Worm (Caenorhabditis elegans): ENCODE measurements around the gene icl-1.

Gene icl-1

DNA sequence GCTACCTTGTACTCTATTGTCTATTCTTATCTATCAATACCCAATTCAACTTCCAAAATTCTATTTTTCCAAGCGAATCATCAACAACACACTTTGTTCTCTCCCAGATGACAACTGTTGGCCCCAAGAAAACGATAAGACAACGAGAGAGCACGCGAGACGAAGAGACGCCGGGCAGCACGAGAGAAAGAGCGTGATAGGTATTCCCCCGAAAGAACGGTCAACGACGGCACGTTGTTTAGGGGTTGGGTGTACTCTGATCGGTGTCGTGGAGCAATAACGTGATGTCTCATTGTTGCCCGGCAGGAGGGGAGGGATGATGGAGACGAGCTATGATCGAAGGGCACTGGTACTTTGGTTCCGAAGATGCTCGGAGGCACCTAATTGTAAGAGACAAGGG is 3.5 kb upstream of the icl-1 start (continued):
- no peak for TF ChIP-seq hpl-2 (GFP tag; optimal IDR thresholded peaks at IDR 0.05)
- no peak for TF ChIP-seq fkh-4 (tag; optimal IDR thresholded peaks at IDR 0.05; ENCODE audit: borderline replicate concordance)
- TF ChIP-seq lin-15B (tag; optimal IDR thresholded peaks at IDR 0.05) = no peak
- peak; percentile 18 for TF ChIP-seq fos-1 (tag; optimal IDR thresholded peaks at IDR 0.05)
- TF ChIP-seq nhr-47 (tag; optimal IDR thresholded peaks at IDR 0.05) = peak; percentile 89
- peak; percentile 58 to 67 for TF ChIP-seq efl-1 (optimal IDR thresholded peaks at IDR 0.05)
- TF ChIP-seq efl-1 (GFP tag; optimal IDR thresholded peaks at IDR 0.05 in 1 of 2) = peak; percentile 15 to 96
- TF ChIP-seq snpc-4 (tag; optimal IDR thresholded peaks at IDR 0.05) = peak; percentile 20
- peak; percentile 75 for TF ChIP-seq ceh-88 (GFP tag; IDR thresholded peaks at IDR 0.05)
- TF ChIP-seq egl-13 (tag; optimal IDR thresholded peaks at IDR 0.05) = peak; percentile 53
- no peak for TF ChIP-seq zag-1 (tag; optimal IDR thresholded peaks at IDR 0.05)
- peak; percentile 84 for TF ChIP-seq xbp-1 (tag; optimal IDR thresholded peaks at IDR 0.05)
- TF ChIP-seq efl-3 (GFP tag; optimal IDR thresholded peaks at IDR 0.05) = no peak
- peak; percentile 94 for TF ChIP-seq nhr-90 (tag; optimal IDR thresholded peaks at IDR 0.05; ENCODE audit: poor library complexity)
- TF ChIP-seq irx-1 (tag; optimal IDR thresholded peaks at IDR 0.05) = peak; percentile 77
- TF ChIP-seq nhr-76 (tag; optimal IDR thresholded peaks at IDR 0.05) = no peak
- no peak for TF ChIP-seq nhr-12 (tag; optimal IDR thresholded peaks at IDR 0.05)
- no peak for TF ChIP-seq nhr-84 (tag; optimal IDR thresholded peaks at IDR 0.05)
- TF ChIP-seq Y116A8C.19 (tag; optimal IDR thresholded peaks at IDR 0.05; ENCODE audit: borderline replicate concordance) = peak; percentile 11
- TF ChIP-seq alr-1 (tag; optimal IDR thresholded peaks at IDR 0.05; ENCODE audit: borderline replicate concordance) = no peak
- peak; percentile 89 for TF ChIP-seq swsn-7 (tag; optimal IDR thresholded peaks at IDR 0.05)
- peak; percentile 48 for TF ChIP-seq pqm-1 (tag; optimal IDR thresholded peaks at IDR 0.05)
- TF ChIP-seq rnt-1 (tag; optimal IDR thresholded peaks at IDR 0.05) = peak; percentile 95
- peak; percentile 52; the same call in 1 of the 2 replicates for TF ChIP-seq isw-1 (GFP tag; IDR thresholded peaks at IDR 0.05)
- peak; percentile 48 to 67 (median 51) for TF ChIP-seq dpl-1 (GFP tag; optimal IDR thresholded peaks at IDR 0.05)
- no peak for TF ChIP-seq tlp-1 (tag; optimal IDR thresholded peaks at IDR 0.05)
- no peak for TF ChIP-seq ces-1 (GFP tag; optimal IDR thresholded peaks at IDR 0.05)
- peak; percentile 37 to 90 for TF ChIP-seq lin-35 (GFP tag; optimal IDR thresholded peaks at IDR 0.05)
- TF ChIP-seq nhr-28 (tag; optimal IDR thresholded peaks at IDR 0.05) = no peak
- TF ChIP-seq unc-98 (GFP tag; IDR thresholded peaks at IDR 0.05) = peak; percentile 63
- TF ChIP-seq lin-39 (tag; optimal IDR thresholded peaks at IDR 0.05) = peak; percentile 83
- peak; percentile 30 for TF ChIP-seq aly-2 (tag; optimal IDR thresholded peaks at IDR 0.05)
- no peak for TF ChIP-seq ets-5 (GFP tag; IDR thresholded peaks at IDR 0.05)
- no peak for TF ChIP-seq ceh-90 (tag; optimal IDR thresholded peaks at IDR 0.05)
- TF ChIP-seq nhr-77 (tag; optimal IDR thresholded peaks at IDR 0.05) = peak; percentile 83
- no peak for TF ChIP-seq hlh-4 (tag; optimal IDR thresholded peaks at IDR 0.05)
- TF ChIP-seq C04F5.9 (tag; optimal IDR thresholded peaks at IDR 0.05) = peak; percentile 76
- TF ChIP-seq jun-1 (tag; optimal IDR thresholded peaks at IDR 0.05) = peak; percentile 77
- peak; percentile 87 for TF ChIP-seq unc-130 (tag; optimal IDR thresholded peaks at IDR 0.05)
- TF ChIP-seq hlh-17 (GFP tag; optimal IDR thresholded peaks at IDR 0.05; ENCODE audit: borderline replicate concordance) = no peak
- TF ChIP-seq unc-62 (GFP tag; optimal IDR thresholded peaks at IDR 0.05) = no peak
- no peak for TF ChIP-seq F16B12.6 (tag; optimal IDR thresholded peaks at IDR 0.05)
- TF ChIP-seq nhr-237 (tag; optimal IDR thresholded peaks at IDR 0.05) = no peak
- TF ChIP-seq dsc-1 (tag; optimal IDR thresholded peaks at IDR 0.05) = peak; percentile 34
- peak; percentile 71 for TF ChIP-seq mab-9 (GFP tag; IDR thresholded peaks at IDR 0.05)
- TF ChIP-seq nhr-71 (tag; optimal IDR thresholded peaks at IDR 0.05) = peak; percentile 100
- no peak for TF ChIP-seq ceh-8 (GFP tag; optimal IDR thresholded peaks at IDR 0.05)
- peak; percentile 52 for TF ChIP-seq C34B4.2 (tag; optimal IDR thresholded peaks at IDR 0.05)
- TF ChIP-seq blmp-1 (tag; optimal IDR thresholded peaks at IDR 0.05) = peak; percentile 13
- peak; percentile 79 for TF ChIP-seq skn-1 (tag; optimal IDR thresholded peaks at IDR 0.05)
- peak; percentile 35 for TF ChIP-seq lin-13 (GFP tag; optimal IDR thresholded peaks at IDR 0.05)
- TF ChIP-seq lin-14 (GFP tag; optimal IDR thresholded peaks at IDR 0.05) = peak; percentile 100
- TF ChIP-seq unc-86 (tag; optimal IDR thresholded peaks at IDR 0.05) = no peak
- peak; percentile 76 to 99 for TF ChIP-seq mdl-1 (tag; optimal IDR thresholded peaks at IDR 0.05)

Data from whole organism, L1 larva.